Fruit fly (Drosophila melanogaster) whole organism, wandering third instar larva: ENCODE data around the gene spn-D.
A peak's percentile ranks its signal among the peaks of the same experiment; 100 is the strongest.

Experiments
- Abd-B ChIP-seq: fragments of >200 bp; optimal IDR thresholded peaks from 2 replicates; lab custom pipeline; 2017; ENCODE audit warnings: missing biosample characterization, missing genetic modification characterization
- CG32264 ChIP-seq: fragments of 200-800 bp; sonication (Bioruptor generic); optimal IDR thresholded peaks from 2 replicates; lab custom pipeline; 2016; ENCODE audit warnings: missing biosample characterization, missing genetic modification characterization
- CG9705 ChIP-seq: fragments of 200-800 bp; sonication (Bioruptor generic); optimal IDR thresholded peaks from 2 replicates; lab custom pipeline; 2018; ENCODE audit warnings: missing biosample characterization, mild to moderate bottlenecking, missing genetic modification characterization
- CrebA ChIP-seq: fragments of 200-800 bp; sonication (Bioruptor generic); optimal IDR thresholded peaks from 2 replicates; lab custom pipeline; 2016; ENCODE audit warnings: missing biosample characterization, mild to moderate bottlenecking, missing genetic modification characterization, borderline replicate concordance
- Dfd ChIP-seq: fragments of >200 bp; optimal IDR thresholded peaks from 2 replicates; lab custom pipeline; 2017; ENCODE audit warnings: missing biosample characterization, missing genetic modification characterization
- Dif ChIP-seq: fragments of 200-275, 200-300 bp; sonication (Bioruptor generic); optimal IDR thresholded peaks from 2 replicates; lab custom pipeline; 2018; ENCODE audit warnings: missing biosample characterization, missing genetic modification characterization; ENCODE audit not compliant: partially characterized antibody
- GATAd ChIP-seq: sonication (Bioruptor generic); optimal IDR thresholded peaks from 2 replicates; lab custom pipeline; 2016; ENCODE audit warnings: missing biosample characterization, missing genetic modification characterization
- HLH106 ChIP-seq: fragments of 200-800 bp; optimal IDR thresholded peaks from 3 replicates; lab custom pipeline; 2019; ENCODE audit warnings: missing biosample characterization, mild to moderate bottlenecking, missing genetic modification characterization, moderate library complexity
- Hnf4 ChIP-seq: fragments of 200-800 bp; sonication (Bioruptor generic); optimal IDR thresholded peaks from 2 replicates; lab custom pipeline; 2016; ENCODE audit warnings: missing biosample characterization, mild to moderate bottlenecking, missing genetic modification characterization
- Hr78 ChIP-seq: fragments of >200 bp; optimal IDR thresholded peaks from 2 replicates; lab custom pipeline; 2017; ENCODE audit warnings: missing biosample characterization, missing genetic modification characterization
- Hr83 ChIP-seq: fragments of 200-300 bp; sonication (Bioruptor generic); optimal IDR thresholded peaks from 2 replicates; lab custom pipeline; 2016; ENCODE audit warnings: missing biosample characterization, mild to moderate bottlenecking, missing genetic modification characterization, moderate library complexity; ENCODE audit not compliant: poor library complexity, severe bottlenecking
- Jra ChIP-seq: sonication (Bioruptor generic); optimal IDR thresholded peaks from 2 replicates; lab custom pipeline; 2016; ENCODE audit warnings: missing biosample characterization, missing genetic modification characterization
- Mio ChIP-seq: sonication (Bioruptor generic); optimal IDR thresholded peaks from 2 replicates; lab custom pipeline; 2016; ENCODE audit warnings: missing biosample characterization, missing genetic modification characterization
- Myc ChIP-seq: fragments of >200 bp; optimal IDR thresholded peaks from 2 replicates; lab custom pipeline; 2017
- N ChIP-seq: fragments of >200 bp; optimal IDR thresholded peaks from 2 replicates; lab custom pipeline; 2018; ENCODE audit warnings: missing biosample characterization, missing external identifiers, missing genetic modification characterization
- OdsH ChIP-seq: fragments of 200-800 bp; sonication (Bioruptor generic); optimal IDR thresholded peaks from 2 replicates; lab custom pipeline; 2016; ENCODE audit warnings: missing biosample characterization, mild to moderate bottlenecking, missing genetic modification characterization
- Rel ChIP-seq, 2 experiments: fragments of 200-800 bp; sonication (Bioruptor generic) in 1 of 2; optimal IDR thresholded peaks; 2 replicates in 1 of 2; 3 replicates in 1 of 2; lab custom pipeline; 2016 to 2019; ENCODE audit warnings: mild to moderate bottlenecking in 2 of 2, missing biosample characterization in 2 of 2, missing genetic modification characterization in 2 of 2, moderate library complexity in 1 of 2
- Sp1 ChIP-seq: fragments of 200-800 bp; sonication (Bioruptor generic); optimal IDR thresholded peaks from 3 replicates; lab custom pipeline; 2019; ENCODE audit warnings: missing biosample characterization, mild to moderate bottlenecking, missing genetic modification characterization, moderate library complexity
- Vsx2 ChIP-seq: fragments of 200-300, 225-300 bp; sonication (Bioruptor generic); optimal IDR thresholded peaks from 2 replicates; lab custom pipeline; 2018; ENCODE audit warnings: missing biosample characterization, missing genetic modification characterization; ENCODE audit not compliant: partially characterized antibody
- br ChIP-seq: fragments of 200-800 bp; sonication (Bioruptor generic); optimal IDR thresholded peaks from 2 replicates; lab custom pipeline; 2016; ENCODE audit warnings: missing biosample characterization, missing genetic modification characterization
- brk ChIP-seq: fragments of 200-800 bp; sonication (Bioruptor generic); optimal IDR thresholded peaks from 2 replicates; lab custom pipeline; 2016; ENCODE audit warnings: missing biosample characterization, mild to moderate bottlenecking, missing genetic modification characterization
- dl ChIP-seq, 2 experiments: fragments of 175-275, 200-275 bp in 1 of 2; fragments of 200-275 bp in 1 of 2; sonication (Bioruptor generic); optimal IDR thresholded peaks; lab custom pipeline; 2018; ENCODE audit warnings: mild to moderate bottlenecking in 2 of 2, missing biosample characterization in 2 of 2, missing genetic modification characterization in 2 of 2, moderate library complexity in 2 of 2; ENCODE audit not compliant: partially characterized antibody in 2 of 2, insufficient read depth in 1 of 2
- dmrt93B ChIP-seq: fragments of 200-800 bp; sonication (Bioruptor generic); optimal IDR thresholded peaks from 2 replicates; lab custom pipeline; 2018; ENCODE audit warnings: missing biosample characterization, mild to moderate bottlenecking, missing genetic modification characterization
- dsf ChIP-seq: sonication (Bioruptor generic); optimal IDR thresholded peaks from 2 replicates; lab custom pipeline; 2016; ENCODE audit warnings: missing biosample characterization, missing genetic modification characterization, borderline replicate concordance
- ey ChIP-seq: fragments of 200-800 bp; sonication (Bioruptor generic); optimal IDR thresholded peaks from 2 replicates; lab custom pipeline; 2016; ENCODE audit warnings: missing biosample characterization, missing genetic modification characterization
- foxo ChIP-seq, 2 experiments: fragments of 200-800 bp; sonication (Bioruptor generic); optimal IDR thresholded peaks; 2 replicates in 1 of 2; 3 replicates in 1 of 2; lab custom pipeline; 2016 to 2017; ENCODE audit warnings: missing biosample characterization in 2 of 2, missing genetic modification characterization in 2 of 2
- fru ChIP-seq: fragments of 200-800 bp; sonication (Bioruptor generic); optimal IDR thresholded peaks from 3 replicates; lab custom pipeline; 2016; ENCODE audit warnings: missing biosample characterization, mild to moderate bottlenecking, missing genetic modification characterization
- h ChIP-seq: fragments of 200-800 bp; sonication (Bioruptor generic); optimal IDR thresholded peaks from 3 replicates; lab custom pipeline; 2016; ENCODE audit warnings: missing biosample characterization, mild to moderate bottlenecking, missing genetic modification characterization
- jim ChIP-seq: fragments of 175-275, 200-325 bp; sonication (Bioruptor generic); optimal IDR thresholded peaks from 2 replicates; lab custom pipeline; 2016; ENCODE audit warnings: missing biosample characterization, mild to moderate bottlenecking, missing genetic modification characterization
- lola ChIP-seq: fragments of >200 bp; optimal IDR thresholded peaks from 2 replicates; lab custom pipeline; 2017; ENCODE audit warnings: missing biosample characterization, missing genetic modification characterization
- pan ChIP-seq: fragments of >200 bp; optimal IDR thresholded peaks from 2 replicates; lab custom pipeline; 2017
- psq ChIP-seq: fragments of 200-800 bp; sonication (Bioruptor generic); optimal IDR thresholded peaks from 3 replicates; lab custom pipeline; 2017; ENCODE audit warnings: missing biosample characterization, mild to moderate bottlenecking, missing genetic modification characterization, moderate library complexity
- rgr ChIP-seq: fragments of 200-800 bp; sonication (Bioruptor generic); optimal IDR thresholded peaks from 3 replicates; lab custom pipeline; 2016; ENCODE audit warnings: missing biosample characterization, mild to moderate bottlenecking, missing genetic modification characterization
- sage ChIP-seq: fragments of 200-800 bp; sonication (Bioruptor generic); optimal IDR thresholded peaks from 2 replicates; lab custom pipeline; 2016; ENCODE audit warnings: missing biosample characterization, mild to moderate bottlenecking, missing genetic modification characterization
- sv ChIP-seq: fragments of 200-800 bp; sonication (Bioruptor generic); optimal IDR thresholded peaks from 3 replicates; lab custom pipeline; 2016; ENCODE audit warnings: missing biosample characterization, missing genetic modification characterization
- tai ChIP-seq: sonication (Bioruptor generic); optimal IDR thresholded peaks from 2 replicates; lab custom pipeline; 2016; ENCODE audit warnings: missing biosample characterization, missing genetic modification characterization
- usp ChIP-seq: fragments of >200 bp; optimal IDR thresholded peaks from 2 replicates; lab custom pipeline; 2017; ENCODE audit warnings: missing biosample characterization, missing genetic modification characterization
- woc ChIP-seq: sonication (Bioruptor generic); optimal IDR thresholded peaks from 2 replicates; lab custom pipeline; 2016; ENCODE audit warnings: missing biosample characterization, mild to moderate bottlenecking, missing genetic modification characterization

Gene spn-D

DNA sequence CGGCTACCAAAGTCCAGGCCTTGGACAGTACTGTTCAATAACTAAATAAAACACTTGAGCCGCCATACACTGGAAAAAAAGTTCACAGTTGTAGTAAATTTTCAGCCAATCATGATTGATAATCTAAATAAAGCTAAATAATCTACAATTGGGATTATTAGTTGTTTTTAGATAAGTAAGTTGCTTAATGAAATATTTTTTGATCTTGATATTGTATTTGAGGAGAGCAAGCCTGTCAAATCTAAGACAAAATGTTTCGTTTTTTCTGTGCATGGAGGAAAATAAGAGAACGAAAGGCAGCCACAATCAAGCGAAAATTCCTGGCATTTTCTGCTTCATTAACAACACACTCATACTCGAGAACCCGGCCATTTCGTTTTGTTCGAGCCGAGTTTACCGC is 5.6 kb downstream of the spn-D start (continued):
- TF ChIP-seq CG9705 (GFP tag; lab: Kevin White, UChicago) = peak; percentile 38
- TF ChIP-seq Jra (GFP tag; lab: Kevin White, UChicago) = peak; percentile 56
- TF ChIP-seq lola = no peak
- TF ChIP-seq foxo (GFP tag; optimal IDR thresholded peaks at IDR 0.05; lab: Kevin White, UChicago) = peak in 1 of 2 experiments; percentile 80

DNA sequence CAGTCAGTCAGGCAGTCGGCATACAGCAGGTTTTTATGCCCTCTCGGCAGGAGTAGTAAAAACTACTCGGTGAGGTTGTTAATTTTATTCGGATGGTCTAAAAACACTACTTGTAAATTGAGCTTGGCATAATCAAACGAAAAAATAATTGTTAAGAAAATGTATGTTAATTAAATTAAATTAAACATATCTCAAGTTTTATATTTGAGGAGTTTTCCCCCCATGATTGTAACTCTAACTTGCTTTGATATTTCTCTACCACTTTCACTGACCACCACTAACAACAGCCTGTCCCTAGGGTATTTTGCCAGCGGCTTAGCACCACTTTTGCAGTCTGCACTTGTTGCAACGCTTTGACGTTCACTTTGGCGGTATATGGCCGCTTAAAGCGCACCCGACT is 10.2 kb downstream of the spn-D start:
- TF ChIP-seq dmrt93B (GFP tag; lab: Kevin White, UChicago) = peak; percentile 17
- peak in 1 of 2 experiments; percentile 15 for TF ChIP-seq foxo (GFP tag; optimal IDR thresholded peaks at IDR 0.05; lab: Kevin White, UChicago)
- TF ChIP-seq Abd-B (GFP tag; lab: Kevin White, UChicago) = no peak
- peak; percentile 8 for TF ChIP-seq HLH106 (tag; lab: Kevin White, UChicago)
- TF ChIP-seq ey (GFP tag; lab: Kevin White, UChicago) = no peak
- TF ChIP-seq, all 38 proteins: peak for 3

DNA sequence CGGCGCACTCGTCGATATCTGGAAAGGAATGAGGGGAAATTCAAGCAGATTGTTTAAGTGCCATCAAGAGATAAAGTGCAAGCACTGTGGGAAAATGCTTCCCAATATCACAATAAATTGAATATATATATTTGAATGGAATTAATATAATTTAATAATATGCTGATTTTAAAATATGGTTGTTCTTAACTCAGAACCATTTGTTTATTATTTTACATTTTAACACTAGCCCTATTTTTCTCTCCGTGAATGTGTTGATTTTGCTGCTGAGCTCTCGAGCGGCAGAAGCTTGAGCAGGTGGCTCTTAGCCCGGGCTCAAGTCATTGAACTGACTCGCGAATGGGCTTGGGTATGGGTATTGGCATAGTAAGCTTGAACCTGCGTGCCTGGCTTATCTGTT is 12.1 kb downstream of the spn-D start:
- TF ChIP-seq Dif (GFP tag; lab: Kevin White, UChicago) (no peak), Myc (lab: Kevin White, UChicago) (no peak), Abd-B (GFP tag; lab: Kevin White, UChicago) (no peak), fru (GFP tag; lab: Kevin White, UChicago) (peak; percentile 29), Vsx2 (GFP tag; lab: Kevin White, UChicago) (no peak), GATAd (GFP tag; lab: Kevin White, UChicago) (no peak), Dfd (GFP tag; lab: Kevin White, UChicago) (no peak), CrebA (GFP tag; lab: Kevin White, UChicago) (no peak), Sp1 (peak; percentile 61), lola (no peak), h (peak; percentile 36), psq (GFP tag; lab: Kevin White, UChicago) (peak; percentile 35), N (no peak), foxo (GFP tag; optimal IDR thresholded peaks at IDR 0.05; lab: Kevin White, UChicago) (peak in 1 of 2 experiments; percentile 60), brk (peak; percentile 2), CG32264 (GFP tag; lab: Kevin White, UChicago) (no peak), sv (GFP tag; lab: Kevin White, UChicago) (no peak), OdsH (GFP tag; lab: Kevin White, UChicago) (peak; percentile 41), Hr78 (GFP tag; lab: Kevin White, UChicago) (no peak), Mio (GFP tag; lab: Kevin White, UChicago) (no peak), Hnf4 (GFP tag; lab: Kevin White, UChicago) (peak; percentile 29), rgr (GFP tag; lab: Kevin White, UChicago) (peak; percentile 47), pan (no peak), usp (no peak), dsf (GFP tag; lab: Kevin White, UChicago) (no peak), HLH106 (tag; lab: Kevin White, UChicago) (peak; percentile 59), Hr83 (GFP tag; lab: Kevin White, UChicago) (no peak), ey (GFP tag; lab: Kevin White, UChicago) (peak; percentile 1), jim (GFP tag; lab: Kevin White, UChicago) (no peak), dl (GFP tag; optimal IDR thresholded peaks at IDR 0.05; lab: Kevin White, UChicago; ENCODE audit: insufficient read depth in 1 of 2, partially characterized antibody in 2 of 2) (no peak), tai (GFP tag; lab: Kevin White, UChicago) (no peak), CG9705 (GFP tag; lab: Kevin White, UChicago) (no peak), dmrt93B (GFP tag; lab: Kevin White, UChicago) (no peak), sage (GFP tag; lab: Kevin White, UChicago) (no peak), br (GFP tag; lab: Kevin White, UChicago) (no peak), woc (no peak), Rel (GFP tag; optimal IDR thresholded peaks at IDR 0.05; lab: Kevin White, UChicago) (no peak), Rel (tag; optimal IDR thresholded peaks at IDR 0.05; lab: Kevin White, UChicago) (no peak), Jra (GFP tag; lab: Kevin White, UChicago) (no peak)
- TF ChIP-seq, all 38 proteins: peak for 11
